Worm (Caenorhabditis elegans) whole organism, mixed stage, embryonic: Measurements from ENCODE around the gene ift-139.

ENCODE experiments used
- ceh-83 ChIP-seq: fragments of 200-800 bp; sonication (Bioruptor generic); optimal IDR thresholded peaks from 2 replicates; lab custom pipeline; 2018; ENCODE audit warnings: mild to moderate bottlenecking, missing genetic modification characterization, missing compliant biosample characterization
- lsy-2 ChIP-seq: fragments of 150-350 bp; optimal IDR thresholded peaks from 2 replicates; lab custom pipeline; 2014; ENCODE audit warnings: missing biosample characterization, missing genetic modification characterization

DNA sequence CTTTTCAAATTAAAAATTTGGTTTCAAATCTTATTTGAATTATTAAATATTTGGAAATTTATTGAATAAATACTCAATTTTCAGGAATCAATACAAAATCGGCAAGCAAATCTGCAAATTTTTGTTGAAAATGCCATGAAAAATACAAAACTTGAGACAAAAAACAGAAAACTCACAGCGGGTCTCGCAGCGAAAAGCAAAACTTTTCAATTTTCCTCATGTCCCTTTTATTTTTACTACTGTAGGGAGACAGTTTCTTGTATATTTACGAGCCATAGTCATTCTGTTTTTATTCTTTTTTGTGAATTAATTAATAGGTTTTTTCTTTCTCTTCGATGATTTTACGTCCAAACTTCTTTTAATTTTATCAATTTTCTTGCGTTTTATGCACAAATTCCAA is 50.8 kb downstream of the ift-139 start:
- TF ChIP-seq ceh-83 (GFP tag; lab: Kevin White, UChicago), result peak; percentile 41
- TF ChIP-seq lsy-2 (tag; lab: Kevin White, UChicago), result no peak
